Worm (Caenorhabditis elegans): ENCODE data around the gene klc-2.

- no peak for TF ChIP-seq ets-4 (GFP tag; optimal IDR thresholded peaks at IDR 0.05)
- no peak for TF ChIP-seq egl-44 (GFP tag; IDR thresholded peaks at IDR 0.05)
- TF ChIP-seq ama-1 (optimal IDR thresholded peaks at IDR 0.05): no peak
- TF ChIP-seq ama-1 (GFP tag; optimal IDR thresholded peaks at IDR 0.05): no peak
- TF ChIP-seq zim-3 (tag; optimal IDR thresholded peaks at IDR 0.05): no peak
- no peak for TF ChIP-seq nfya-1 (tag; optimal IDR thresholded peaks at IDR 0.05; ENCODE audit: borderline replicate concordance, insufficient read depth)
- TF ChIP-seq sea-2 (GFP tag; IDR thresholded peaks at IDR 0.05): no peak
- no peak for TF ChIP-seq him-1 (tag; optimal IDR thresholded peaks at IDR 0.05)
- TF ChIP-seq Y53G8AR.9 (GFP tag; conservative IDR thresholded peaks at IDR 0.05): no peak
- TF ChIP-seq attf-6 (GFP tag; IDR thresholded peaks at IDR 0.05): no peak
These were observed 45.4 kb downstream of the klc-2 start, which contains the start of gene C24G6.8 for ce11 chrV:5535774-5536173.
